Worm (Caenorhabditis elegans) whole organism, mixed stage, embryonic: Measurements from ENCODE around the gene R186.3.

Experiments used
- M03D4.4 ChIP-seq: sonication (generic microtip); optimal IDR thresholded peaks from 2 replicates; lab custom pipeline; 2017; ENCODE audit warnings: mild to moderate bottlenecking, missing genetic modification characterization, missing compliant biosample characterization
- bed-3 ChIP-seq: fragments of 200-800 bp; sonication (Bioruptor generic); optimal IDR thresholded peaks from 3 replicates; lab custom pipeline; 2018; ENCODE audit warnings: mild to moderate bottlenecking, missing genetic modification characterization, moderate library complexity, missing compliant biosample characterization
- blmp-1 ChIP-seq: fragments of 150-350 bp; optimal IDR thresholded peaks from 2 replicates; lab custom pipeline; 2014; ENCODE audit warnings: missing biosample characterization, missing genetic modification characterization
- ceh-39 ChIP-seq: fragments of 150-350 bp; optimal IDR thresholded peaks from 2 replicates; lab custom pipeline; 2014; ENCODE audit warnings: missing biosample characterization, missing genetic modification characterization
- ceh-43 ChIP-seq: fragments of 200-800 bp; sonication (Bioruptor generic); optimal IDR thresholded peaks from 2 replicates; lab custom pipeline; 2018; ENCODE audit warnings: mild to moderate bottlenecking, missing genetic modification characterization, moderate library complexity, missing compliant biosample characterization
- ceh-83 ChIP-seq: fragments of 200-800 bp; sonication (Bioruptor generic); optimal IDR thresholded peaks from 2 replicates; lab custom pipeline; 2018; ENCODE audit warnings: mild to moderate bottlenecking, missing genetic modification characterization, missing compliant biosample characterization
- ces-1 ChIP-seq: fragments of 150-350 bp; optimal IDR thresholded peaks from 2 replicates; lab custom pipeline; 2014; ENCODE audit warnings: missing biosample characterization, missing genetic modification reagents, missing genetic modification characterization
- cnd-1 ChIP-seq: fragments of 200-800 bp; sonication (Bioruptor generic); optimal IDR thresholded peaks from 2 replicates; lab custom pipeline; 2018; ENCODE audit warnings: mild to moderate bottlenecking, missing genetic modification characterization, missing compliant biosample characterization
- drap-1 ChIP-seq: fragments of 200-800 bp; sonication (Bioruptor generic); optimal IDR thresholded peaks from 3 replicates; lab custom pipeline; 2018; ENCODE audit warnings: mild to moderate bottlenecking, missing genetic modification characterization, missing compliant biosample characterization
- elt-1 ChIP-seq: sonication (generic microtip); optimal IDR thresholded peaks from 2 replicates; lab custom pipeline; 2017; ENCODE audit warnings: missing genetic modification characterization, mild to moderate bottlenecking, missing compliant biosample characterization, antibody characterized with exemption, moderate library complexity, borderline replicate concordance; ENCODE audit not compliant: insufficient read depth
- elt-3 ChIP-seq: fragments of 150-350 bp; optimal IDR thresholded peaks from 2 replicates; lab custom pipeline; 2014; ENCODE audit warnings: missing biosample characterization, missing genetic modification characterization
- flh-1 ChIP-seq: fragments of 200-800 bp; sonication (Bioruptor generic); optimal IDR thresholded peaks from 2 replicates; lab custom pipeline; 2018; ENCODE audit warnings: mild to moderate bottlenecking, missing genetic modification characterization, moderate library complexity, missing compliant biosample characterization
- ham-2 ChIP-seq: fragments of 200-800 bp; sonication (Bioruptor generic); optimal IDR thresholded peaks from 2 replicates; lab custom pipeline; 2018; ENCODE audit warnings: mild to moderate bottlenecking, missing genetic modification characterization, missing compliant biosample characterization
- hlh-1 ChIP-seq: fragments of 150-350 bp; optimal IDR thresholded peaks from 2 replicates; lab custom pipeline; 2014; ENCODE audit warnings: missing biosample characterization, missing genetic modification reagents, missing genetic modification characterization
- lin-13 ChIP-seq: fragments of 150-350 bp; optimal IDR thresholded peaks from 2 replicates; lab custom pipeline; 2014; ENCODE audit warnings: missing biosample characterization, missing genetic modification characterization
- lin-32 ChIP-seq: fragments of 200-800 bp; sonication (Bioruptor generic); optimal IDR thresholded peaks from 2 replicates; lab custom pipeline; 2018; ENCODE audit warnings: mild to moderate bottlenecking, missing genetic modification characterization, missing compliant biosample characterization
- lsy-2 ChIP-seq: fragments of 150-350 bp; optimal IDR thresholded peaks from 2 replicates; lab custom pipeline; 2014; ENCODE audit warnings: missing biosample characterization, missing genetic modification characterization
- mab-5 ChIP-seq: fragments of 150-350 bp; optimal IDR thresholded peaks from 2 replicates; lab custom pipeline; 2014; ENCODE audit warnings: missing biosample characterization, missing genetic modification characterization
- mep-1 ChIP-seq: fragments of 150-350 bp; optimal IDR thresholded peaks from 2 replicates; lab custom pipeline; 2017; ENCODE audit warnings: missing biosample characterization, missing genetic modification reagents, missing genetic modification characterization, inconsistent platforms
- mls-2 ChIP-seq: sonication (generic microtip); optimal IDR thresholded peaks from 2 replicates; lab custom pipeline; 2016; ENCODE audit warnings: mild to moderate bottlenecking, missing genetic modification characterization, moderate library complexity, missing compliant biosample characterization
- nhr-12 ChIP-seq: fragments of 150-350 bp; optimal IDR thresholded peaks from 2 replicates; lab custom pipeline; 2014; ENCODE audit warnings: missing biosample characterization, missing genetic modification characterization
- nhr-2 ChIP-seq: fragments of 150-350 bp; optimal IDR thresholded peaks from 2 replicates; lab custom pipeline; 2014; ENCODE audit warnings: missing biosample characterization, missing genetic modification characterization
- nhr-237 ChIP-seq: fragments of 150-350 bp; optimal IDR thresholded peaks from 2 replicates; lab custom pipeline; 2014; ENCODE audit warnings: missing biosample characterization, missing genetic modification characterization
- nhr-28 ChIP-seq: fragments of 150-350 bp; optimal IDR thresholded peaks from 2 replicates; lab custom pipeline; 2014; ENCODE audit warnings: missing biosample characterization, missing genetic modification characterization
- nhr-76 ChIP-seq: sonication (generic microtip); optimal IDR thresholded peaks from 2 replicates; lab custom pipeline; 2017; ENCODE audit warnings: missing biosample characterization, missing genetic modification characterization
- pha-4 ChIP-seq: fragments of 150-350 bp; optimal IDR thresholded peaks from 2 replicates; lab custom pipeline; 2018; ENCODE audit warnings: missing biosample characterization, missing genetic modification reagents, missing genetic modification characterization
- sem-2 ChIP-seq: fragments of 200-800 bp; sonication (Bioruptor generic); optimal IDR thresholded peaks from 2 replicates; lab custom pipeline; 2018; ENCODE audit warnings: mild to moderate bottlenecking, missing genetic modification characterization, missing compliant biosample characterization
- snpc-4 ChIP-seq: fragments of 150-350 bp; optimal IDR thresholded peaks from 2 replicates; lab custom pipeline; 2014; ENCODE audit warnings: missing biosample characterization, missing genetic modification characterization
- sptf-1 ChIP-seq: sonication (generic microtip); optimal IDR thresholded peaks from 2 replicates; lab custom pipeline; 2017; ENCODE audit warnings: mild to moderate bottlenecking, missing genetic modification characterization, moderate library complexity, missing compliant biosample characterization
- tbx-8 ChIP-seq: fragments of 200-800 bp; sonication (Bioruptor generic); optimal IDR thresholded peaks from 2 replicates; lab custom pipeline; 2018; ENCODE audit warnings: mild to moderate bottlenecking, missing genetic modification characterization, moderate library complexity, missing compliant biosample characterization
- unc-120 ChIP-seq: sonication (generic microtip); optimal IDR thresholded peaks from 2 replicates; lab custom pipeline; 2017; ENCODE audit warnings: missing genetic modification characterization, missing compliant biosample characterization; ENCODE audit not compliant: poor library complexity, severe bottlenecking
- unc-39 ChIP-seq: fragments of 150-350 bp; optimal IDR thresholded peaks from 2 replicates; lab custom pipeline; 2014; ENCODE audit warnings: missing biosample characterization, missing genetic modification characterization
- unc-62 ChIP-seq: fragments of 150-350 bp; optimal IDR thresholded peaks from 2 replicates; lab custom pipeline; 2014; ENCODE audit warnings: missing biosample characterization, missing genetic modification reagents, missing genetic modification characterization
- zip-8 ChIP-seq: fragments of 150-350 bp; optimal IDR thresholded peaks from 2 replicates; lab custom pipeline; 2014; ENCODE audit warnings: missing biosample characterization, missing genetic modification characterization
- ztf-11 ChIP-seq: fragments of 150-350 bp; optimal IDR thresholded peaks from 2 replicates; lab custom pipeline; 2014; ENCODE audit warnings: missing biosample characterization, missing genetic modification characterization

The R186.3 gene

ce11 chrV:13009271-13009670 is 42.3 kb upstream of the R186.3 start:
- TF ChIP-seq lsy-2, result no peak
- no peak for TF ChIP-seq nhr-76 (tag; lab: Kevin White, UChicago)
- TF ChIP-seq blmp-1 (tag; lab: Kevin White, UChicago), result no peak
- TF ChIP-seq nhr-2 (tag; lab: Kevin White, UChicago), result no peak
- no peak for TF ChIP-seq mls-2
- no peak for TF ChIP-seq ceh-43
- TF ChIP-seq bed-3 (GFP tag; lab: Kevin White, UChicago), result no peak
- TF ChIP-seq elt-3 (tag; lab: Kevin White, UChicago), result no peak
- no peak for TF ChIP-seq M03D4.4
- TF ChIP-seq ceh-83, result no peak
- TF ChIP-seq ham-2 (GFP tag; lab: Kevin White, UChicago), result no peak
- no peak for TF ChIP-seq lin-32
- TF ChIP-seq unc-39 (tag; lab: Kevin White, UChicago), result no peak
- TF ChIP-seq unc-120 (tag; lab: Kevin White, UChicago), result no peak
- no peak for TF ChIP-seq drap-1 (GFP tag; lab: Kevin White, UChicago)
- TF ChIP-seq nhr-12, result no peak
- no peak for TF ChIP-seq mep-1
- TF ChIP-seq ces-1 (GFP tag; lab: Kevin White, UChicago), result no peak
- TF ChIP-seq elt-1 (tag; lab: Kevin White, UChicago), result no peak

DNA sequence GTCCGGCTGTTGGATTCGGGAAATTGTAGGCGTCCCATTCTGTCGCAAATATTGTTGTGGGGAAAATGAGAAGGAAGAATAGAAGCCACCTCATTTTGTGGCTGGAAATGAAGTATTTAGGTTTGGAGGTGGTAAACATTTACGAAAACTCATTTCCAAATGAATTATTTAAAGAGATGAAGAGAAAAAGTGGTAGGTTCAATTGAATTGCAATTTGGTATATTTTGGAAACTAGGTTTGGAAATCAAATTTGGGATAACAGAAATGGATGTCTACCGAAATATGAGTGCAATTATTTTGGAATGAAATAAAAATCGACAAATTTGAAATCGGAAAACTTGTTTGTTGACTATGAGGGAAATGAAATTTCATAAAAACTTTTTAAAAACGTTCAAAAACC is 41.8 kb upstream of the R186.3 start, which contains the start of gene F15B9.10:
TSS of gene F15B9.10 (minus strand) at position 101 of the 400 bp plus-strand sequence.
- TF ChIP-seq mls-2 (no peak), nhr-2 (tag; lab: Kevin White, UChicago) (no peak), ceh-43 (no peak), unc-120 (tag; lab: Kevin White, UChicago) (no peak), zip-8 (tag; lab: Kevin White, UChicago) (no peak), nhr-12 (no peak), mep-1 (no peak), sptf-1 (no peak)

DNA sequence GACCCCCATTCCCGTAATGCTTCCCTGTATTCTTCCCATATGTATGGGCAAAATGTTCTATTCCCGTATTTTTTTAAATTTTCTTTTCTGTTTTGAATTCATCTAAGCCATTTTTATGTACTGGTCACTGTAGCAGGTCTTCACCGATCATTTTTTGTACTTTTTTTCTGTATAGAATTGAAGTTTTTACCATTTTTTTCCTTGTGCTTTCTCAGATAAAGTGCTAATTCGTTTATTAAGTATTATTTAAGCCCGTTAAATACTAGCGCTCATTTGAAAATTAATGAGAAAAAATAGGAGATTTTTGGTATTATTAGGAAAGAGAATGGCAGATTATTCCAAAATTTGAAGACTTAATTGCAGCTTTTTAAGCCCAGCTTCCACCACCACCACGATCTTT is 39.7 kb upstream of the R186.3 start:
- TF ChIP-seq ces-1 (GFP tag; lab: Kevin White, UChicago) (no peak), blmp-1 (tag; lab: Kevin White, UChicago) (no peak), nhr-12 (no peak), nhr-2 (tag; lab: Kevin White, UChicago) (no peak)

DNA sequence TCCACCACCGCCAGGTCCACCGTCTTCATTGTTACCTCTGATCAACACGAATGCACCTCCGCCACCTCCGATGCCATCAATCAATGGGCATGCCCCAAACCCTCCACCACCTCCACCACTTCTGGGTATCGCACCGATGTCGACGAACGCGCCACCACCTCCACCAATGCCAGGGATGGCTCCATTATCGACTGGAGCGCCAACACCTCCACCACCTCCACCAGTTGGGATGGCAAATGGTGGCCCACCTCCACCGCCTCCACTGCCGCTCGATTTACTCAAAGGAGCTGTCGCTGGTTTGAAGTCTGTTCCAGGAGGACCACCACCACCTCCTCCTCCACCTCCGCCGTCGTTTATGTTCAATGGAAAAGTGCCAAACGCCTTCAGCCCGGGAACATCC is 37.4 kb upstream of the R186.3 start:
- TF ChIP-seq ceh-39, result no peak
- no peak for TF ChIP-seq lsy-2
- no peak for TF ChIP-seq nhr-28 (tag; lab: Kevin White, UChicago)

- TF ChIP-seq unc-62 (GFP tag; lab: Kevin White, UChicago), result peak; percentile 37
- no peak for TF ChIP-seq ces-1 (GFP tag; lab: Kevin White, UChicago)
- TF ChIP-seq ceh-39, result no peak
- no peak for TF ChIP-seq nhr-76 (tag; lab: Kevin White, UChicago)
- peak; percentile 92 for TF ChIP-seq ceh-83
- TF ChIP-seq mab-5 (tag; lab: Kevin White, UChicago), result no peak
- TF ChIP-seq sem-2 (GFP tag; lab: Kevin White, UChicago), result peak; percentile 80
- peak; percentile 94 for TF ChIP-seq mls-2
- TF ChIP-seq snpc-4 (tag; lab: Kevin White, UChicago), result no peak
- TF ChIP-seq bed-3 (GFP tag; lab: Kevin White, UChicago), result peak; percentile 74
- TF ChIP-seq elt-3 (tag; lab: Kevin White, UChicago), result no peak
- TF ChIP-seq flh-1 (GFP tag; lab: Kevin White, UChicago), result peak; percentile 41
- no peak for TF ChIP-seq nhr-12
- TF ChIP-seq lsy-2, result no peak
- peak; percentile 62 for TF ChIP-seq tbx-8 (GFP tag; lab: Kevin White, UChicago)
- TF ChIP-seq lin-32, result peak; percentile 86
- TF ChIP-seq mep-1, result peak; percentile 26
- TF ChIP-seq ztf-11, result no peak
- TF ChIP-seq unc-120 (tag; lab: Kevin White, UChicago), result peak; percentile 87
- peak; percentile 79 for TF ChIP-seq cnd-1 (tag; lab: Kevin White, UChicago)
- peak; percentile 87 for TF ChIP-seq M03D4.4
- peak; percentile 87 for TF ChIP-seq drap-1 (GFP tag; lab: Kevin White, UChicago)
- peak; percentile 90 for TF ChIP-seq ham-2 (GFP tag; lab: Kevin White, UChicago)
- TF ChIP-seq sptf-1, result peak; percentile 93
- no peak for TF ChIP-seq hlh-1 (tag; lab: Kevin White, UChicago)
- peak; percentile 78 for TF ChIP-seq ceh-43
- peak; percentile 10 for TF ChIP-seq nhr-237 (tag; lab: Kevin White, UChicago)
- TF ChIP-seq unc-39 (tag; lab: Kevin White, UChicago), result no peak
- TF ChIP-seq blmp-1 (tag; lab: Kevin White, UChicago), result no peak
- TF ChIP-seq pha-4 (tag; lab: Kevin White, UChicago), result peak; percentile 29
- peak; percentile 43 for TF ChIP-seq lin-13 (tag; lab: Kevin White, UChicago)
- peak; percentile 16 for TF ChIP-seq elt-1 (tag; lab: Kevin White, UChicago)
- no peak for TF ChIP-seq nhr-2 (tag; lab: Kevin White, UChicago)
- no peak for TF ChIP-seq zip-8 (tag; lab: Kevin White, UChicago)
- TF ChIP-seq nhr-28 (tag; lab: Kevin White, UChicago), result peak; percentile 69
Measured at ce11 chrV:13003378-13003777, 36.4 kb upstream of the R186.3 start.
